Fruit fly (Drosophila melanogaster): ENCODE measurements around the gene CG32086.

CG32086 gene

DNA sequence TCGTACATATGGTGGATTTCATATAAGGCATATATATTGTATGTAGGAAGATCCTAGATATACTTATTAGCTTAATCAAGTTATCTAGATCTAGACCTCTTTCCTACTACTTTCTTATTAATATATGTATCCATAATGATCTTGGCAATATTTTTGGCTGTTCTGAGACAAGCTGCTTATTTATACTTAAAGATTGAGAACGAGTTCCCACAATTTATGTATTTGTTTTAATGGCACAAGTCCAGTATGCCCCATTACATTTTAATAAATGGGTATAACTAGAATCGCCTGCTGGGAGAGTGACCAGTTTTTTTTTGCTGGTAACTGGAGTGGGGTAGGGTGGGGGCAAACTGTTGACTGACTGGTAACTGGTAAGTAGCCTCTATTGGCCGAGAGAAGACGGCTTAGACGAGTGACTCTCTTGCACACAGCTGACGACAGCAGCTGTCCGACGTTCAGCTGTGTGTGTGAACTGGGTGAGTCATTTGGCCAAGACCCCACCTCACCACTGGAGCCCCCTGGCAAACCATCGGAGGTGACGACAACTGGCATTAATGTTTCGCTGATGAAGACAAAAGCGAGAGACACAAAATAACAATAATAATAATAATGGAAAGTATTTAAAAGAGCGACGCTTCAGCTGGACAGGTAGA is 47.0 kb downstream of the CG32086 start (continued):
- TF ChIP-seq CG34376 (GFP tag; optimal IDR thresholded peaks at IDR 0.05) (no peak), CG6765 (GFP tag; optimal IDR thresholded peaks at IDR 0.05) (no peak), CG12769 (tag; optimal IDR thresholded peaks at IDR 0.05) (peak; percentile 38), vfl (GFP tag; optimal IDR thresholded peaks at IDR 0.05) (no peak), bbx (GFP tag; IDR thresholded peaks at IDR 0.05; ENCODE audit: partially characterized antibody) (no peak), nmo (GFP tag; optimal IDR thresholded peaks at IDR 0.05) (no peak), Hey (tag; optimal IDR thresholded peaks at IDR 0.05) (no peak), tna (GFP tag; IDR thresholded peaks at IDR 0.05; ENCODE audit: partially characterized antibody) (0 out of 2 replicates have a peak, but pooled peaks have one; percentile 26), CG15073 (GFP tag; optimal IDR thresholded peaks at IDR 0.05) (no peak), stc (GFP tag; IDR thresholded peaks at IDR 0.05) (no peak), CG12744 (GFP tag; optimal IDR thresholded peaks at IDR 0.05) (no peak), B-H1 (GFP tag; IDR thresholded peaks at IDR 0.05) (no peak), NC2β (GFP tag; optimal IDR thresholded peaks at IDR 0.05) (no peak), twi (tag; optimal IDR thresholded peaks at IDR 0.05) (no peak), odd (GFP tag; optimal IDR thresholded peaks at IDR 0.05) (no peak), bsh (GFP tag; optimal IDR thresholded peaks at IDR 0.05) (no peak), gro (GFP tag; optimal IDR thresholded peaks at IDR 0.05) (no peak), Tbp (GFP tag; optimal IDR thresholded peaks at IDR 0.05) (no peak), D19B (GFP tag; optimal IDR thresholded peaks at IDR 0.05) (peak; percentile 74), az2 (GFP tag; optimal IDR thresholded peaks at IDR 0.05) (no peak), NFAT (GFP tag; IDR thresholded peaks at IDR 0.05) (peak; percentile 47), hkb (optimal IDR thresholded peaks at IDR 0.05) (no peak), hkb (GFP tag; IDR thresholded peaks at IDR 0.05) (no peak), CG5953 (GFP tag; IDR thresholded peaks at IDR 0.05) (no peak), tup (GFP tag; optimal IDR thresholded peaks at IDR 0.05) (no peak), Sry-β (GFP tag; optimal IDR thresholded peaks at IDR 0.05) (no peak), kni (GFP tag; optimal IDR thresholded peaks at IDR 0.05) (peak; percentile 52), CG14710 (tag; optimal IDR thresholded peaks at IDR 0.05) (no peak), Hmr (GFP tag; optimal IDR thresholded peaks at IDR 0.05) (no peak), zf30C (GFP tag; optimal IDR thresholded peaks at IDR 0.05) (no peak), CG17568 (GFP tag; optimal IDR thresholded peaks at IDR 0.05) (no peak), Vsx1 (GFP tag; optimal IDR thresholded peaks at IDR 0.05) (peak; percentile 14), zfh1 (GFP tag; IDR thresholded peaks at IDR 0.05) (no peak), ap (GFP tag; IDR thresholded peaks at IDR 0.05) (no peak), Side (GFP tag; optimal IDR thresholded peaks at IDR 0.05) (no peak), sens (GFP tag) (peak; percentile 3), trem (tag; optimal IDR thresholded peaks at IDR 0.05) (no peak), CG11560 (tag; IDR thresholded peaks at IDR 0.05) (no peak), pfk (GFP tag; optimal IDR thresholded peaks at IDR 0.05) (no peak), Bteb2 (GFP tag; optimal IDR thresholded peaks at IDR 0.05) (no peak), NfI (GFP tag; optimal IDR thresholded peaks at IDR 0.05) (no peak), Doc2 (GFP tag; IDR thresholded peaks at IDR 0.05) (no peak), CG10267 (tag; optimal IDR thresholded peaks at IDR 0.05) (no peak), CG12299 (tag; optimal IDR thresholded peaks at IDR 0.05) (no peak), E2f2 (GFP tag; IDR thresholded peaks at IDR 0.05) (no peak)
